Worm (Caenorhabditis elegans) whole organism, midembryonic: ENCODE measurements around the gene srh-45.

Experiments
- T22C8.4 ChIP-seq: fragments of 200-800 bp; sonication (Bioruptor generic); IDR thresholded peaks from 2 replicates; pipeline ENCODE4 v1.3.6; 2022; ENCODE audit warnings: missing genetic modification characterization, missing compliant biosample characterization
- flt-1 ChIP-seq: fragments of 200-800 bp; sonication (Bioruptor generic); IDR thresholded peaks from 2 replicates; pipeline ENCODE4 v1.3.6; 2022; ENCODE audit warnings: missing genetic modification characterization, missing compliant biosample characterization
- klf-2 ChIP-seq: fragments of 200-800 bp; sonication (Bioruptor generic); conservative IDR thresholded peaks from 2 replicates; pipeline ENCODE4 v1.3.6; 2022; ENCODE audit warnings: missing genetic modification reagents, missing genetic modification characterization, missing compliant biosample characterization
- med-1 ChIP-seq: sonication (generic microtip); optimal IDR thresholded peaks from 2 replicates; lab custom pipeline; 2017; ENCODE audit warnings: missing genetic modification characterization, mild to moderate bottlenecking, missing compliant biosample characterization, antibody characterized with exemption, missing genetic modification reagents; ENCODE audit not compliant: insufficient read depth
- ref-1 ChIP-seq: fragments of 200-800 bp; sonication (Bioruptor generic); conservative IDR thresholded peaks from 2 replicates; pipeline ENCODE4 v1.3.6; 2022; ENCODE audit warnings: missing genetic modification reagents, missing genetic modification characterization, missing compliant biosample characterization
- tab-1 ChIP-seq: fragments of 200-800 bp; sonication (Bioruptor generic); IDR thresholded peaks from 2 replicates; pipeline ENCODE4 v1.3.6; 2022; ENCODE audit warnings: missing genetic modification characterization, missing compliant biosample characterization
- ztf-23 ChIP-seq: fragments of 200-800 bp; sonication (Bioruptor generic); IDR thresholded peaks from 2 replicates; pipeline ENCODE4 v1.3.6; 2022; ENCODE audit warnings: missing genetic modification reagents, missing genetic modification characterization, missing compliant biosample characterization
- ztf-29 ChIP-seq: fragments of 200-800 bp; sonication (Bioruptor generic); IDR thresholded peaks from 2 replicates; pipeline ENCODE4 v1.3.6; 2022; ENCODE audit warnings: missing genetic modification reagents, missing genetic modification characterization, missing compliant biosample characterization

DNA sequence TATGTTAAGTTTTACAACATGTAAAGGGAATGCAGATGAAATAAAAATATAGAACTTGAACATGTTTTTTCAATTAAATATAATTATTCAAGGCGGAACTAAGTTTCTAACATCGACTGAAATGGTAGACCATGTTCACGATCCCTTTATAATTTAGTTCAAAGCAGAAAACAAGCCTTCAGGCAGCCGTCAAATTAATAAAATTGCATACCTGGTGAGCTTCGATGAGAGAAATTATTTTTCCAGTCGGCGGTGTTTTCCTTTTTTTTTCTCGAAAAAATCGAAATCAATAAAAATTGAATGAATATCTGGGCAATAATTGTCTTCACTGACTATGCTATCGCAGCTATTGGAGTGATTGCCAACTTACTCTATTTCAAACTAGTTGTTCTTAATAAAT is 13.9 kb downstream of the srh-45 start, which contains the start of gene C03E10.1:
- TF ChIP-seq med-1 (GFP tag; lab: Kevin White, UChicago) = no peak
- TF ChIP-seq ztf-29 (GFP tag; lab: Robert Waterston, UW) = no peak
- no peak for TF ChIP-seq ref-1 (GFP tag; lab: Robert Waterston, UW)
- TF ChIP-seq ztf-23 (GFP tag; lab: Robert Waterston, UW) = no peak
- TF ChIP-seq flt-1 (GFP tag; lab: Robert Waterston, UW) = no peak
- no peak for TF ChIP-seq T22C8.4
- no peak for TF ChIP-seq klf-2
- no peak for TF ChIP-seq tab-1 (GFP tag; lab: Robert Waterston, UW)
